Fruit fly (Drosophila melanogaster) whole organism, wandering third instar larva: ENCODE results near the gene CG31157.
A peak's percentile ranks its signal among the peaks of the same experiment; 100 is the strongest.

Experiments
- Abd-B ChIP-seq: fragments of >200 bp; optimal IDR thresholded peaks from 2 replicates; lab custom pipeline; 2017; ENCODE audit warnings: missing biosample characterization, missing genetic modification characterization
- CG32264 ChIP-seq: fragments of 200-800 bp; sonication (Bioruptor generic); optimal IDR thresholded peaks from 2 replicates; lab custom pipeline; 2016; ENCODE audit warnings: missing biosample characterization, missing genetic modification characterization
- CG9705 ChIP-seq: fragments of 200-800 bp; sonication (Bioruptor generic); optimal IDR thresholded peaks from 2 replicates; lab custom pipeline; 2018; ENCODE audit warnings: missing biosample characterization, mild to moderate bottlenecking, missing genetic modification characterization
- Dfd ChIP-seq: fragments of >200 bp; optimal IDR thresholded peaks from 2 replicates; lab custom pipeline; 2017; ENCODE audit warnings: missing biosample characterization, missing genetic modification characterization
- Dif ChIP-seq: fragments of 200-275, 200-300 bp; sonication (Bioruptor generic); optimal IDR thresholded peaks from 2 replicates; lab custom pipeline; 2018; ENCODE audit warnings: missing biosample characterization, missing genetic modification characterization; ENCODE audit not compliant: partially characterized antibody
- GATAd ChIP-seq: sonication (Bioruptor generic); optimal IDR thresholded peaks from 2 replicates; lab custom pipeline; 2016; ENCODE audit warnings: missing biosample characterization, missing genetic modification characterization
- HLH106 ChIP-seq: fragments of 200-800 bp; optimal IDR thresholded peaks from 3 replicates; lab custom pipeline; 2019; ENCODE audit warnings: missing biosample characterization, mild to moderate bottlenecking, missing genetic modification characterization, moderate library complexity
- Hr78 ChIP-seq: fragments of >200 bp; optimal IDR thresholded peaks from 2 replicates; lab custom pipeline; 2017; ENCODE audit warnings: missing biosample characterization, missing genetic modification characterization
- Jra ChIP-seq: sonication (Bioruptor generic); optimal IDR thresholded peaks from 2 replicates; lab custom pipeline; 2016; ENCODE audit warnings: missing biosample characterization, missing genetic modification characterization
- Mio ChIP-seq: sonication (Bioruptor generic); optimal IDR thresholded peaks from 2 replicates; lab custom pipeline; 2016; ENCODE audit warnings: missing biosample characterization, missing genetic modification characterization
- Myc ChIP-seq: fragments of >200 bp; optimal IDR thresholded peaks from 2 replicates; lab custom pipeline; 2017
- N ChIP-seq: fragments of >200 bp; optimal IDR thresholded peaks from 2 replicates; lab custom pipeline; 2018; ENCODE audit warnings: missing biosample characterization, missing external identifiers, missing genetic modification characterization
- Rel ChIP-seq, 2 experiments: fragments of 200-800 bp; sonication (Bioruptor generic) in 1 of 2; optimal IDR thresholded peaks; 2 replicates in 1 of 2; 3 replicates in 1 of 2; lab custom pipeline; 2016 to 2019; ENCODE audit warnings: mild to moderate bottlenecking in 2 of 2, missing biosample characterization in 2 of 2, missing genetic modification characterization in 2 of 2, moderate library complexity in 1 of 2
- Sp1 ChIP-seq: fragments of 200-800 bp; sonication (Bioruptor generic); optimal IDR thresholded peaks from 3 replicates; lab custom pipeline; 2019; ENCODE audit warnings: missing biosample characterization, mild to moderate bottlenecking, missing genetic modification characterization, moderate library complexity
- Vsx2 ChIP-seq: fragments of 200-300, 225-300 bp; sonication (Bioruptor generic); optimal IDR thresholded peaks from 2 replicates; lab custom pipeline; 2018; ENCODE audit warnings: missing biosample characterization, missing genetic modification characterization; ENCODE audit not compliant: partially characterized antibody
- br ChIP-seq: fragments of 200-800 bp; sonication (Bioruptor generic); optimal IDR thresholded peaks from 2 replicates; lab custom pipeline; 2016; ENCODE audit warnings: missing biosample characterization, missing genetic modification characterization
- brk ChIP-seq: fragments of 200-800 bp; sonication (Bioruptor generic); optimal IDR thresholded peaks from 2 replicates; lab custom pipeline; 2016; ENCODE audit warnings: missing biosample characterization, mild to moderate bottlenecking, missing genetic modification characterization
- dmrt93B ChIP-seq: fragments of 200-800 bp; sonication (Bioruptor generic); optimal IDR thresholded peaks from 2 replicates; lab custom pipeline; 2018; ENCODE audit warnings: missing biosample characterization, mild to moderate bottlenecking, missing genetic modification characterization
- dsf ChIP-seq: sonication (Bioruptor generic); optimal IDR thresholded peaks from 2 replicates; lab custom pipeline; 2016; ENCODE audit warnings: missing biosample characterization, missing genetic modification characterization, borderline replicate concordance
- ey ChIP-seq: fragments of 200-800 bp; sonication (Bioruptor generic); optimal IDR thresholded peaks from 2 replicates; lab custom pipeline; 2016; ENCODE audit warnings: missing biosample characterization, missing genetic modification characterization
- foxo ChIP-seq, 2 experiments: fragments of 200-800 bp; sonication (Bioruptor generic); optimal IDR thresholded peaks; 2 replicates in 1 of 2; 3 replicates in 1 of 2; lab custom pipeline; 2016 to 2017; ENCODE audit warnings: missing biosample characterization in 2 of 2, missing genetic modification characterization in 2 of 2
- fru ChIP-seq: fragments of 200-800 bp; sonication (Bioruptor generic); optimal IDR thresholded peaks from 3 replicates; lab custom pipeline; 2016; ENCODE audit warnings: missing biosample characterization, mild to moderate bottlenecking, missing genetic modification characterization
- h ChIP-seq: fragments of 200-800 bp; sonication (Bioruptor generic); optimal IDR thresholded peaks from 3 replicates; lab custom pipeline; 2016; ENCODE audit warnings: missing biosample characterization, mild to moderate bottlenecking, missing genetic modification characterization
- jim ChIP-seq: fragments of 175-275, 200-325 bp; sonication (Bioruptor generic); optimal IDR thresholded peaks from 2 replicates; lab custom pipeline; 2016; ENCODE audit warnings: missing biosample characterization, mild to moderate bottlenecking, missing genetic modification characterization
- lola ChIP-seq: fragments of >200 bp; optimal IDR thresholded peaks from 2 replicates; lab custom pipeline; 2017; ENCODE audit warnings: missing biosample characterization, missing genetic modification characterization
- pan ChIP-seq: fragments of >200 bp; optimal IDR thresholded peaks from 2 replicates; lab custom pipeline; 2017
- psq ChIP-seq: fragments of 200-800 bp; sonication (Bioruptor generic); optimal IDR thresholded peaks from 3 replicates; lab custom pipeline; 2017; ENCODE audit warnings: missing biosample characterization, mild to moderate bottlenecking, missing genetic modification characterization, moderate library complexity
- rgr ChIP-seq: fragments of 200-800 bp; sonication (Bioruptor generic); optimal IDR thresholded peaks from 3 replicates; lab custom pipeline; 2016; ENCODE audit warnings: missing biosample characterization, mild to moderate bottlenecking, missing genetic modification characterization
- sage ChIP-seq: fragments of 200-800 bp; sonication (Bioruptor generic); optimal IDR thresholded peaks from 2 replicates; lab custom pipeline; 2016; ENCODE audit warnings: missing biosample characterization, mild to moderate bottlenecking, missing genetic modification characterization
- tai ChIP-seq: sonication (Bioruptor generic); optimal IDR thresholded peaks from 2 replicates; lab custom pipeline; 2016; ENCODE audit warnings: missing biosample characterization, missing genetic modification characterization
- usp ChIP-seq: fragments of >200 bp; optimal IDR thresholded peaks from 2 replicates; lab custom pipeline; 2017; ENCODE audit warnings: missing biosample characterization, missing genetic modification characterization

CG31157 gene

dm6 chr3R:13072052-13072451, 24.5 kb downstream of the CG31157 start:
- TF ChIP-seq Mio (GFP tag; lab: Kevin White, UChicago) (no peak), rgr (no peak), Dfd (GFP tag; lab: Kevin White, UChicago) (no peak), brk (GFP tag; lab: Kevin White, UChicago) (no peak), br (GFP tag; lab: Kevin White, UChicago) (no peak), dmrt93B (GFP tag; lab: Kevin White, UChicago) (no peak), jim (GFP tag; lab: Kevin White, UChicago) (no peak), Abd-B (GFP tag; lab: Kevin White, UChicago) (no peak), CG9705 (GFP tag; lab: Kevin White, UChicago) (no peak), h (GFP tag; lab: Kevin White, UChicago) (no peak), N (GFP tag; lab: Kevin White, UChicago) (no peak), Rel (GFP tag; optimal IDR thresholded peaks at IDR 0.05; lab: Kevin White, UChicago) (no peak), Rel (tag; optimal IDR thresholded peaks at IDR 0.05; lab: Kevin White, UChicago) (no peak), Vsx2 (GFP tag; lab: Kevin White, UChicago) (no peak), dsf (GFP tag; lab: Kevin White, UChicago) (no peak), CG32264 (GFP tag; lab: Kevin White, UChicago) (no peak), psq (no peak), Hr78 (GFP tag; lab: Kevin White, UChicago) (no peak), fru (GFP tag; lab: Kevin White, UChicago) (no peak), ey (no peak)

DNA sequence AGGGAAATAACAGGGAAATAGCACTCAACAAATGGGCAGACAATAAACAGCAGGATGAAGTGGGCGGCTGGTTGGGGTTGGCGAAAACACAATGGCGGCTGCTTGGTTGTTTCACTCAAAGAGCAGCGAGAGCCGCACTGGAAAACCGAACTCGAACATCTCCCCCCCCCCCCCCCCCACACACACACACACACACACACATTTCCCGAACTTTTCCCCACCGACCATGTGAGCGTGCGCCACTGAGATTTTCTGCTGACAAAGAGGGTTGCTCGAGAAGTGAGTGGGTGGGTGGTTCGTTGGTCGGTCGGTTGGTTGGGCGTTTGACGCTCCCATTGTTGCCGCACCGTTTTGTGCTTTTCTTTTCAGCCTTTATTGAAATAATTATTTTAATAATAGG, 25.6 kb downstream of the CG31157 start:
- TF ChIP-seq sage (GFP tag; lab: Kevin White, UChicago): no peak
- no peak for TF ChIP-seq Sp1
- no peak for TF ChIP-seq Hr78 (GFP tag; lab: Kevin White, UChicago)
- TF ChIP-seq fru (GFP tag; lab: Kevin White, UChicago): no peak
- TF ChIP-seq Dfd (GFP tag; lab: Kevin White, UChicago): no peak
- no peak for TF ChIP-seq Mio (GFP tag; lab: Kevin White, UChicago)
- no peak for TF ChIP-seq GATAd (GFP tag; lab: Kevin White, UChicago)
- no peak for TF ChIP-seq Rel (GFP tag; optimal IDR thresholded peaks at IDR 0.05; lab: Kevin White, UChicago)
- TF ChIP-seq Rel (tag; optimal IDR thresholded peaks at IDR 0.05; lab: Kevin White, UChicago): no peak
- no peak for TF ChIP-seq HLH106
- TF ChIP-seq ey: no peak
- no peak for TF ChIP-seq pan (lab: Kevin White, UChicago)
- no peak for TF ChIP-seq jim (GFP tag; lab: Kevin White, UChicago)
- no peak for TF ChIP-seq usp (GFP tag; lab: Kevin White, UChicago)
- TF ChIP-seq, all 38 proteins: peak for 0

- no peak for TF ChIP-seq dsf (GFP tag; lab: Kevin White, UChicago)
- TF ChIP-seq h (GFP tag; lab: Kevin White, UChicago): no peak
- no peak for TF ChIP-seq Rel (GFP tag; optimal IDR thresholded peaks at IDR 0.05; lab: Kevin White, UChicago)
- no peak for TF ChIP-seq Rel (tag; optimal IDR thresholded peaks at IDR 0.05; lab: Kevin White, UChicago)
- no peak for TF ChIP-seq psq
- no peak for TF ChIP-seq Sp1
- no peak for TF ChIP-seq Hr78 (GFP tag; lab: Kevin White, UChicago)
- TF ChIP-seq Dif (GFP tag; lab: Kevin White, UChicago): no peak
- TF ChIP-seq Jra (GFP tag; lab: Kevin White, UChicago): no peak
These were observed 27.1 kb downstream of the CG31157 start for dm6 chr3R:13074588-13074987.

DNA sequence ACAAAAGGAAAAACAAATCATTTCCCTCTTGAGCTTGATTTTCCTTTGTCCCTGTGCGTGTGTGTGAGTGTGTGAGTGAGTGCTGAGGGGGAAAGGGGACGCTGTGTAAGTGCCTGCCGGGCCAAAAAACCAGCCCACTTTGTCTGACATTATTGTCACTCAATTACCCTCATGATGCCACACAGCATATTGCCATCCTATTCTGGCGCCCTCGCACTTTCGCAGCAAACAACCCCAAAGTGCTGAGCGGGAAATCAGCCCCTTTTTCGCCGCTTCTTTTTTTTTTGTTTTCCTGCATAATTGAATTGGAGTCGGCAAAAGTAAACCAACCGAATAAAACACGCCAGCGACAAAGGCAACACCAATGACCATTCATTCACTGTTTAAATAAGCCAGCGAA, 28.2 kb downstream of the CG31157 start:
- TF ChIP-seq Hr78 (GFP tag; lab: Kevin White, UChicago) (no peak), rgr (no peak), br (GFP tag; lab: Kevin White, UChicago) (no peak), Jra (GFP tag; lab: Kevin White, UChicago) (no peak)

dm6 chr3R:13077262-13077661, 29.7 kb downstream of the CG31157 start:
- TF ChIP-seq rgr (no peak), sage (GFP tag; lab: Kevin White, UChicago) (no peak), Jra (GFP tag; lab: Kevin White, UChicago) (no peak), Dfd (GFP tag; lab: Kevin White, UChicago) (peak; percentile 31)

dm6 chr3R:13078263-13078662, 30.7 kb downstream of the CG31157 start:
- TF ChIP-seq tai (GFP tag; lab: Kevin White, UChicago): peak; percentile 21
- TF ChIP-seq jim (GFP tag; lab: Kevin White, UChicago): no peak
- TF ChIP-seq h (GFP tag; lab: Kevin White, UChicago): no peak
- TF ChIP-seq dsf (GFP tag; lab: Kevin White, UChicago): no peak
- peak in 1 of 2 experiments; percentile 10 for TF ChIP-seq foxo (GFP tag; optimal IDR thresholded peaks at IDR 0.05; lab: Kevin White, UChicago)
- TF ChIP-seq Abd-B (GFP tag; lab: Kevin White, UChicago): no peak
- peak; percentile 60 for TF ChIP-seq brk (GFP tag; lab: Kevin White, UChicago)
- no peak for TF ChIP-seq pan (lab: Kevin White, UChicago)
- no peak for TF ChIP-seq Mio (GFP tag; lab: Kevin White, UChicago)
- no peak for TF ChIP-seq lola
- no peak for TF ChIP-seq Hr78 (GFP tag; lab: Kevin White, UChicago)
- TF ChIP-seq Myc (lab: Kevin White, UChicago): peak; percentile 96
- TF ChIP-seq HLH106: peak; percentile 19
